Fruit fly (Drosophila melanogaster) Kc167 (cell line): ENCODE data around the gene Mdh1.

Experiments
- Myc ChIP-seq: fragments of >200 bp; optimal IDR thresholded peaks from 2 replicates; lab custom pipeline; 2017; ENCODE audit warnings: missing external identifiers
- Sin3A ChIP-seq: fragments of >200 bp; optimal IDR thresholded peaks from 2 replicates; lab custom pipeline; 2018; ENCODE audit warnings: missing external identifiers
- h ChIP-seq: fragments of >200 bp; optimal IDR thresholded peaks from 3 replicates; lab custom pipeline; 2018; ENCODE audit warnings: missing external identifiers
- insv ChIP-seq: fragments of >200 bp; optimal IDR thresholded peaks from 3 replicates; lab custom pipeline; 2018; ENCODE audit warnings: missing external identifiers
- psq ChIP-seq: fragments of >200 bp; optimal IDR thresholded peaks from 2 replicates; lab custom pipeline; 2017; ENCODE audit warnings: missing external identifiers
- ttk ChIP-seq: sonication (Bioruptor generic); optimal IDR thresholded peaks from 2 replicates; lab custom pipeline; 2017; ENCODE audit warnings: missing external identifiers

The Mdh1 gene

DNA sequence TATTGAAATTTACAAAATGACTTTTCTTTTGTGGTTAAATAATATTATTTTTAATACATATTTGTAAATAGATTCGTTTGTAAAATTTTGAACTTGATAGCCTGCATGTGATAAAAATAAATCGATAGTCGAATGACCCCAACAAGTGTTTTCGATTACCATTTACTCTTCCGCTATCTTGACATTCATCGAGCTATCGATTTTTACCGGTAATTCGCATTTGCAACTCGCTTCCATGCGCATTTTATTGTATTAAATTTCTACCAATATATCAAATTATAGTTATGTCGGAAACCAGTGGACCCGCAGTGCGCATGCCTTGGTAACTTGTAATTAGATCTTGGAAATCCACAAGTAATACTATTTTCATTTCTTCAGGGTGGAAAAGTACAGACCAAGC is 22.8 kb upstream of the Mdh1 start, which contains the start of gene RfC3:
RfC3 (plus strand) TSS at position 210 of the 400 bp plus-strand sequence.
- TF ChIP-seq Sin3A (lab: Kevin White, UChicago) (no peak), psq (lab: Kevin White, UChicago) (no peak), Myc (lab: Kevin White, UChicago) (no peak), h (lab: Kevin White, UChicago) (no peak), insv (lab: Kevin White, UChicago) (no peak), ttk (lab: Kevin White, UChicago) (no peak)

- TF ChIP-seq ttk (lab: Kevin White, UChicago) (no peak), Myc (lab: Kevin White, UChicago) (no peak), h (lab: Kevin White, UChicago) (no peak), insv (lab: Kevin White, UChicago) (no peak), psq (lab: Kevin White, UChicago) (no peak), Sin3A (lab: Kevin White, UChicago) (no peak)
Measured at dm6 chr2L:10413251-10414127, 17.4 kb upstream of the Mdh1 start, which contains the start of the genes CG5355 and Klp31E. TSS of gene CG5355 (minus strand) at chr2L:10413463. TSS of gene Klp31E (plus strand) at chr2L:10414017.

DNA sequence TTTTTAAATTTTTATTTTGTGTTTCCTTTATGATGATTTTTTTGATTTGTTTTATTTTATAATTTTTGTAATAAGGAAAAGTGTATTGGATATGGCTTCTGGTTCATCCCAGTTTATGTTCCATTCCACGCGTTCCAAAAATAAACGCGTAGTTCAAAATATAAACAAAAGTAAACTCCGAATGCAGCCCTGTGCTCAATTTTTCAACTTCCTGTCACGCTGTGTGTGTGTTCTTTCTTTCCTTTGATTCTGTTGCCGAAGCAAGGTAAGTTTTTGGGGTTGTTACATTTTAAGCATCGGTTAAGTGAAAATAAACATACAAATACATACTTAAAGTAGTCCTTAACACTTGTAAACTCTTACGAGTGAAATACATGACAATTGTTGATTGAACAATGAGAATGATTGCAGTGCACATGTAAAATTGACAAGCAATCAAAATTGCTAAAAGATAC is 12.0 kb upstream of the Mdh1 start, which contains the start of the genes Ip259 and RpS27A:
Ip259 (plus strand) TSS at position 231 of the 455 bp plus-strand sequence.
RpS27A (plus strand) TSS at position 231 of the 455 bp plus-strand sequence.
- no peak for TF ChIP-seq insv (lab: Kevin White, UChicago)
- TF ChIP-seq psq (lab: Kevin White, UChicago) = no peak
- no peak for TF ChIP-seq Myc (lab: Kevin White, UChicago)
- no peak for TF ChIP-seq ttk (lab: Kevin White, UChicago)
- no peak for TF ChIP-seq h (lab: Kevin White, UChicago)
- TF ChIP-seq Sin3A (lab: Kevin White, UChicago) = no peak

- TF ChIP-seq Myc (lab: Kevin White, UChicago) (no peak), h (lab: Kevin White, UChicago) (no peak), Sin3A (lab: Kevin White, UChicago) (no peak), psq (lab: Kevin White, UChicago) (no peak), insv (lab: Kevin White, UChicago) (no peak), ttk (lab: Kevin White, UChicago) (no peak)
Measured at dm6 chr2L:10405008-10405654, 9.0 kb upstream of the Mdh1 start, which contains the start of the genes CG17768, LSm-4 and Ir31a. TSS of gene CG17768 (minus strand) at chr2L:10405203. TSS of gene LSm-4 (minus strand) at chr2L:10405203. TSS of gene Ir31a (plus strand) at chr2L:10405565.

DNA sequence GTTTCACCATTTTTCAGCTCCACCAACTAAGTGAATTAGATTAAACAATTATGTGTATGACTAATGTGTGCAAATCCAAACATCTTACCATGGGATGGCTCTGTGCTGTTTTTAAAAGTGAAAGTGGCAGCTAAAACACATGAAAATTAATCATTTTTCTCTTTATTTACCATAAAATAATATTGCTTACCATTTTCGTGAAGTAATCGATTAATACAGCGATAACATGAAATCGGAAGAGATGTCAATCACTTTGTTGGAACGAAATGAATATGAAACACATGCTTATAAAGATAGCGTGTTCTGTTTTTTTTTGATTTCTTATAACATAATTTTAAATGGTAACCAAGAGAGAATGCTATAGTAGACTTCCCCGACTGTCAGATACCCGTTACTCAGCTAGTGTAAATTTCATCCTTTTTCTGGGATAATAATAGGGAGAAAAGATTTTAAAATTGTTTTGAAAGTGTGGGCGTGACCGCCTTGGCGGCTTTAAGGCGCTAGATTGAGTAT is 7.7 kb upstream of the Mdh1 start:
- TF ChIP-seq insv (lab: Kevin White, UChicago) = no peak

- no peak for TF ChIP-seq ttk (lab: Kevin White, UChicago)
- no peak for TF ChIP-seq insv (lab: Kevin White, UChicago)
- no peak for TF ChIP-seq h (lab: Kevin White, UChicago)
- TF ChIP-seq psq (lab: Kevin White, UChicago) = no peak
- no peak for TF ChIP-seq Myc (lab: Kevin White, UChicago)
Measured at dm6 chr2L:10396877-10397587, 900 bp upstream of the Mdh1 start.

- TF ChIP-seq ttk (lab: Kevin White, UChicago) (no peak), psq (lab: Kevin White, UChicago) (peak; percentile 31)
Measured at dm6 chr2L:10396488-10396824, 324 bp upstream of the Mdh1 start, which contains the start of gene Cnot4. TSS of gene Cnot4 (plus strand) at chr2L:10396716.

dm6 chr2L:10395035-10395434 is 1.1 kb downstream of the Mdh1 start:
- TF ChIP-seq Sin3A (lab: Kevin White, UChicago) = no peak
- TF ChIP-seq h (lab: Kevin White, UChicago) = no peak
- no peak for TF ChIP-seq Myc (lab: Kevin White, UChicago)
- TF ChIP-seq ttk (lab: Kevin White, UChicago) = no peak
- TF ChIP-seq insv (lab: Kevin White, UChicago) = no peak

dm6 chr2L:10393467-10393866 is 2.7 kb downstream of the Mdh1 start:
- no peak for TF ChIP-seq h (lab: Kevin White, UChicago)
- TF ChIP-seq Sin3A (lab: Kevin White, UChicago) = no peak
- no peak for TF ChIP-seq insv (lab: Kevin White, UChicago)
- TF ChIP-seq Myc (lab: Kevin White, UChicago) = no peak
- TF ChIP-seq psq (lab: Kevin White, UChicago) = no peak
- no peak for TF ChIP-seq ttk (lab: Kevin White, UChicago)

DNA sequence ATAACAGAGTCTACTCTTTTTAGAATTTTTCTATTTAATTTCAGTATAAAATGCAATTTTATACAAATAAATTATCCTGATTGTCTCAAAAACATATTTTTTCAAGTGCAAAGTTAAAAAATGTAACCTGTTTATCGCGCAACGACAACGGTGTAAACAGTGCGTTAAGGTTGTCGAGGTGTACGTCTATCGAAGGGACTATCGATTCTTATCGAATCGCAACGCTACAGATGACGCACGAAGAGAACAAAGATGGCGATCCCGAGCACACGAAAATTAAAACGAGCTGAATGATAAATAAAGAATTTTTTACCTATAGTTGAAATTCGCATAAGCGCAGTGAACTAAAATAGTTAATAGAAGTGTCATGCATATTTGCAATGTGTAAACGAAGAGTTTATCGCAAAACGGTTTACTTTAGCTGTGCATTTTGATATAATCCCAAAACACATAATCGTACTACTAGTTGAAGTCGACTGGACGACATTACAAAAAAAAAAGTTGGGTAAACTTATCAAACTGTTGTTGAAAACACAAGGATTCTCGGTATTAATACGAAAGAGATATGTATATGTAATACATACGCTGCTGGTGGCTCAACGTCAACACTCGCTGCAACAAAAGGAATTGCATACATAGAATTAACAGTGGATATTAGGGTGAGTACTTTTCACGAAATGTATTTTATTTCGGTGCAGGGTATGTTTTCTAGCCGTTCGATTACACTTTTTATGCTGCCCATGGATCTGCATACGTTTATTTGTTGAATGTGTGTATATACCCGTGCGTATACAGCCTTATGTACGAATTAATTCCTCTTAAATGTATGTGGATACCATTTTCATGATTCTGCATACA is 8.0 kb downstream of the Mdh1 start, which contains the start of gene da:
da (plus strand) TSS at position 237 of the 858 bp plus-strand sequence.
- TF ChIP-seq insv (lab: Kevin White, UChicago) = no peak
- TF ChIP-seq h (lab: Kevin White, UChicago) = no peak
- TF ChIP-seq psq (lab: Kevin White, UChicago) = no peak
